Fruit fly (Drosophila melanogaster) ovary, adult (tissue): Measurements from ENCODE around the gene mge.
A peak's percentile ranks its signal among the peaks of the same experiment; 100 is the strongest.

Experiments used
- CG17801 ChIP-seq: fragments of 200-800 bp; optimal IDR thresholded peaks from 2 replicates; lab custom pipeline; 2019; ENCODE audit warnings: missing biosample characterization, mild to moderate bottlenecking, missing genetic modification characterization, moderate library complexity; ENCODE audit not compliant: partially characterized antibody

The mge gene

DNA sequence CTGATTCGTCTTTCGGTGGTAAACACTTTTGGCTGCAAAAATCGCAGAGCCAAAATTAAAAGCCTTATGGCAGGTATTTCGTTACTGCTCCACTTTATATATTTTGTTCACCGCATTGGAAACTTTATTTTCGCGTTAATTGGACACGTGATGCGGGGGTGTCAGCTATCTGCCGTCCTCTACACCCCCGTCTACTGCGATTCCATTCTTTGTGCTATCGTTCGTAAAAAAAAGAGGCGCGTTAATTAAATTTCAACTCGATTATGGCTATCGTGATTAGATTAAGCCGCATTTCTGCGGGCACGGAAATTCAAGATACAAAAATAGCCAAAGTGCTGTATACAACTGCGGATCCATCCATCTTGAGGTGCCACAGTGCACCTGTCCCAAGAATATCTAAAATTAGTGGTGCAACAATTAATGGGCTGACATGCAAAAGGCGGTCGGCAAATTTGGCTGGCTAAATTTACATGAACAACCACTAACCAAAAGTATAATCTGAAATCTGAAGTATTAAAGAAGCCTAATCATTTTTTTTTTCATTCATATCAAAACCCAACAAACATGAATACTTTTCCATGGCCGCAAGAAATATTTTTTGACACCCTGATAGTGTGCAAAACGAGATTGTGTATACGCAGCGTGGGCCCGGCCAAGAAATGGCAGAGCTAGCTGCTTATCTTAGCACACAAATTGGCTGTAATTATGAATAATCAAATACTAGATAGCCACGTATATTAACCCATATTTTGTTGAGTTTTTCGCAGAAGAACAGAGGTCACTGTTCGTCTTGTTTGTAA is 20.4 kb upstream of the mge start:
- no peak for TF ChIP-seq CG17801 (GFP tag; lab: Kevin White, UChicago)

DNA sequence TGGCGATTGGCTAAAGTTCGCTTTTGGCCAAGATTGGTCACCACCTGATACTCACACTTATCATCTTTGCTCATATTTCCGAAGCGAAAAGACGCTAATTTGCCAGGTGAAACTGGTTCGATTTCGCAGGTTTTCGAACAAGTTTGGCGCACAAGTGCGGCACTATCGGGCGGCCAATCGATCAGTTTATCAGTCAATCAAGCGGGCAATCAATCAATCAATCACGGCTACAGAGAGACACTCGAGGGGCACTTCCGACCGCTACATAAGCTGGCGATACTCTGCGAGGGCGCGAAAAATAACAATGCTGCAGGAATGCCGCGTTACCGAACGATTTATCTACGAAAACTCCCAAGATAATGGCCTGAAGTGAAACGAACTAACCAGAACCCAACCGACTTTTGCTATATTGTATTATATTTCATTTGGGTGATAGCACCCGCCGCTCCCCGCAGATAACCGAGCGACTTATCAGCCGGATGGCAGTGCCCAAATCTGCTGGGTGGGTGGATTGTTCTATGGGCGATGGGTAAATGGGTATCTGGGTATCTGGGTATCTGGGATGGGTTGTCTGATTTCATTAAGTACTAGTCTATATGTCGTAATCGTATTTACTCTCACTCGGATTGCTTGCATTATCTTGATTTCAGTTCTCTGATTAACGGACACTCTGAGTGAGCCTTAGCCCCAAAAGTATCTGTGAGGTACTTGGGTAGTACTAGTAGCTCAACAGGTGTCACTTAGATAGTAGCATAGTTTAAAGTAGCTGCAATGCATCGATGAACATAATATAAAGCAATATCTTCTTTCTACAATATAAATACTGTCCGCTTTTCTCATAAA is 19.4 kb upstream of the mge start:
- TF ChIP-seq CG17801 (GFP tag; lab: Kevin White, UChicago), result no peak

DNA sequence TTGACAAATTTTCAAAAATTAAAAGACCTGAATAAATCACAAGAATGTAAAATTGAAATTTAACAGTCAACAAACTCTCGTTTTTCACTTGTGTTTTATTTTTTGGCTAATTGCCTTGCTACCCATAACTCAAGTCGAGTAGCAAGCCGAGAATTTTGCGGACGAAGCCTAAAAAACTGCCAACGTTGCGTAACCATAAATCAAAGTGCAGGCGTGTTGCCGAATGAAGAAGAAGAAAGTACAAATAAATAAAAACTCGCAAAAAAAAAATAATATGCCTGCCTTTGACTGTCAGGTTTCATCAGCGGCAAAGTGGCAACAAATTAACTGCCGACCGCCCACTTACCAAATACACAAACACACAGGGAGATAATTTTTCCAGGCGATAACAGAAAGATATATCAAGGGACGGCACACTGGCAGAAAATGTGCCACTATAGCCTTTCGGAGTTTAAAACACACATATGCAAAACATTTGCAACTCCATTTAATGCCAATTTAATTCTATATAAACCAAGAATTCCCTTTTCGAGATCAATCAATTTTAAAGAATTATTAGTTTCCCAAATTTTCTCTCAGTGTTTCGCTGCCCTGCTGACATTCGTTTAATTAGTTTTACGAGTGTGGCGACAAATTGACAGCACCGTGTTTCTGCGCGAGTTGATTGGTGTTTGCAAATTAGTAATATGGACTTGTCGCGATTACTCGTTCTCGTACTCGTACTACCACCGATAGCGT is 18.6 kb upstream of the mge start:
- peak; percentile 79 for TF ChIP-seq CG17801 (GFP tag; lab: Kevin White, UChicago)

DNA sequence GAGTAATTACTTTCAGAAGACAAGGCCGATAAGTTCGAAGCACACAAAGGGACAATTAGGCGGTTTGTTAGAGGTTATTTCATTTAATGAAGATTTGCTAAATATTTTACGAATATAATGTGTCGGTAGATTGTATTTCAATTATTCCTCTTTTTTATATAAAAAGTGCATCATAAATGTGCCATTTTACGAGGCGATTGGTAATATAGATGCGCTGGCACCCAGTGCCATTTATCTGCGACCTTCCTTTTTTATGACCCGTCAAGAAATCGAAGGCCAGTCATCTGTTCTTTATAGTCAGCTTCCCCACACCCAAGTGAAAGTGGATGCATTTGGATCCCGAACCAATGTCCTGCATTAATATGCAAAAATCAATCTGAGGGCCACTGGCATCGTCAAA is 17.7 kb upstream of the mge start:
- no peak for TF ChIP-seq CG17801 (GFP tag; lab: Kevin White, UChicago)

DNA sequence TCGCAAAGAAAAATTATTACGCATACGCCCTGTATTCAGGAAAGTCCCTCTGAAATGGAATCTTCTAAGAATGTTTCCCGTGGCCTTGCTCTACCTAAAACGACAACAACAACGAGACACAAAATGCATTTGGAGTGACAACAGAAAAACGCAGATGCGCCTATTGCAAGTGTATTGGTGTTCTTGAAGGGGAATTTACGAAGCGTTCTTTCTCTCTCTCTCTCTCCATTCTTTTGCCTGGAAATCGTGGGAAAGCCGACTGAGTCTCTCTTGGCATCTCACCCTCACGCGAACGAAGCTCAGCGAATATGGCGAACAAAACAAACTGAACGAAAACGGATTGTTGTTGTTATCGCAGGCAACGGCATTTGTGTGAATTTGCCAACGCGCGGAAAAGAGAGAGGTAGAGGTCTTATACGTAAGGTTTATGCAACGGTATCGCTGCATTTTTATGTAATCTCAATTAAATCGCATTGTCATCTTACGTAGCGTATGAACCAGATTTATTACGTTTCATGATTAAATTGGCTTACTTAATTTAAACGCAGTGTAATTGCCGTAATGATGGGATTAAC is 16.5 kb upstream of the mge start:
- TF ChIP-seq CG17801 (GFP tag; lab: Kevin White, UChicago), result no peak

DNA sequence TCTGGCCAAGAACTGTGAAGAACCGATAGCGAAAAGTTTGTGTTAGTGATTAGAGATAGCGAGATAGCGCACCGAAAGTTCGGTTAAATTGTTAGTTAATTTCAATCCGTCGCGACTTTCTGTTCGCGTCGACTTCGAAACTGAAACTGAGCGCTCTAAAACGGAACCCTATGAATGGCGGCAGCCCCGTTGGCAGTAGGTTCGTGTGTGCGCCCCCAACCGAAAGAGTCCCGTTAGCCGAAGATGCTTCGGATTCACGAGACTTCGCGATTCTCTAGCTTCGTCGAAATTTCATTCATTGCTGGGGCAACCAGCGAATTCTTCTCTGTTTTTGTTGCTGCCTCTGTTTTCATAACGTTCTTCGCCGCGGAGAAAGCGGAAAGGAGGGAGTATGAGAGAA is 15.8 kb upstream of the mge start:
- no peak for TF ChIP-seq CG17801 (GFP tag; lab: Kevin White, UChicago)

DNA sequence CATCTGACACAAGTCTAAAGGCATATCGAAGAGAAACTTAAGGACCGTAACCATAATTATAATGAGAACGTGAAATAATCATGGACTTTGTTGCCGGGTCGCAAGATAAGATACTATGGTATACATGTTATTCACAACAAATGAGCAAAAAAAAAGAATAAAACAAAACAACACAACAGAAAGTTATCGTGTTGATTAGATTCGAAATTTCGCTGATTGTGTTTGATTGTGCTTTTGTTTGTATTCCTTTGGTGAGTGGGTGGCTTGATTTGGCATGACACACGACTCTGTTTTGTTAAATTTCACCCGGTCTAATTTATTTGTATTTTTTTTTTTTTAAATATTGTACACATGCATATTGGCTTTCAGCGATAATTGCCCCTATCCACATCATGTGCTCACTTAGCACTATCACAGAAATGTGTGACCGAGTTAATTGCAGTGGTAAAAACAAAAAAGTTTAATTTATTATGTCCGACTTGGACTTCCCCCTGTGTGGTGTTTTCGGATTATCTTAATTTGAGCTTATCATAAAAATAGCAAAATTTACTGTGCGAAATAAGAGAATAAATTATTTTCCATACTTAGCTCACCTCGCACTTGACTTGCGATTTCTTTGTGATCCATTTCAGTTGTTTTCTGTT is 14.0 kb upstream of the mge start:
- no peak for TF ChIP-seq CG17801 (GFP tag; lab: Kevin White, UChicago)

DNA sequence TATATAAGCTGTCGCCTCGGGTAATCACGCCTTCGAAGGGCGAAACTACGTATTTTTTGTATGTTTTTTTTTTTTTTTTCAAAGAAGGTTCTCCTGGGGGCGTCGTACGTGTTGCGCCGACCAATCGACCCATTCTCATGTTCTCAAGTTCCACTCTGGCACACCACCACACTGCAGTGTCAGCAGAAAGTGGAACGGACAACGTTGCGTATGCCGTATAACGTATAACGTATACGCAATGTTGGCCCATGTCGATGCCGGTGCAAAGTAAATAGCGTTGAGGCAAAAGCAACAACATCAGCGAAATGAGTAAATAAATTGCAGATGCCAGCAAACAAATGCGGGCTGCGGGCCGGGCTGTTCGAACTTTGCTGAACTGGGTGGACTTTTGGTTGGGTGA is 2.4 kb upstream of the mge start:
- no peak for TF ChIP-seq CG17801 (GFP tag; lab: Kevin White, UChicago)

DNA sequence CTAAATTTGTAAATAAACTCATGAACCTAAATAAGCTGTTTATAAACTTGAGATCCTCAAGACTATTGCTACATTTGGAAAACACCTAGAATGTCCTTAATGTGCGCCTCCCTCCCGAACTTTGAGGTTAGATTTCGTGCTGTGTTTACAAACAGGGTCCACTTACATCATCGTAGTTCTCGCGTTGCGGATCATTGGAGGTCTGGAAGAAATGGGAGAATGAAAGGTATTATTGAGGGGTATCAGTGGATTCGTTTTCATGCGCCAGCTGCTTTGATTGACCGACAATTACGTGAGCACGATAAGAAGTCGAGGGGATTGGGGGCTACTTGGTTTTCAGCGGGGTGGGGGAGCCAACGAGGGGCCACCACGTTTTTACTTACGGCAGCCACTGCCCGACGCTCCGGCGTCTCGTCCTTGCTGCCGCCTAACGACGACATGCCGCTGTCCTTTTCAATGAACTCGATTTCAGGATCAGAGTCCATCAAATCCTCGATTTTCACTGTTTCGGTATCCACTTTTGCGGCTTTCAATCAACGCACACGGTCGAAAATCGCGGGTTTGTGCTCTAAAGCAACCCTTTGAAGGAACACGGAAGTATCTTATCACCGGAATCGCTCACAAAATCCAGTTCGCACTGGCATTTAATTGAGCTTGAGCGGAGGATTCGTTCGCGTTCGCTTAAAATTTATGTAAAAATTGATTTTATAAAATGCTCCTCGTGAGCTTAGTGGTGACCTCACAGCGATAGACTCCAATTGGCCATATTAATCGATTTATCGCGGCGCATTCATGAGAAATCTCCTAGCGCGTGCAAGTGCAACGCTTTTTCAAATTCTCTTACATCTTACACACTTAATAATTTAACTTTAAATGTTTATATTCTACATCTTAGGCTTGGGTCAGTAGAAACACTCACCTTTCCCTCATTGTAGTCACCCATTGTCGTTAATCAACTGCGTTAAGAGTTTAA is 607 bp downstream of the mge start:
- no peak for TF ChIP-seq CG17801 (GFP tag; lab: Kevin White, UChicago)

DNA sequence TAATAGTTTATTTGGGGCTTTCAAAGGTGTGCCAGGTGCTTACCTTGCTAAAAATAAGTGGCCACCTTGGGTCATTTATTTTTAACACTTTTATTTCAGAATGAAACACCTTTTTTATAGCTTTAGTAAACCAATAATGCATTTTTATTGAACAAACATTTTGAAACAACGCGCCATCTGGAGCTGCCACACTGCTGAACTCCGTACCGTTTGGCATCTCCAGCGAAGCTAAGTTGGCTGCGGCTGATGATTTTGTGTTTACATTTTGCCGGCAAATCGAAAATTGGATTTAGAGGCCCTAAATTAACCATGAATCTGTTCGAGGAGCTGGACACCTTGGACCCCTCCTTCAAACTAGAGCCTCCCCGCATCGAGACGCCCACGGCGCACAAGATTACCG is 4.6 kb downstream of the mge start, which contains the start of gene ida:
Gene ida (plus strand): TSS at position 234 of the 400 bp plus-strand sequence.
- TF ChIP-seq CG17801 (GFP tag; lab: Kevin White, UChicago), result peak; percentile 52

DNA sequence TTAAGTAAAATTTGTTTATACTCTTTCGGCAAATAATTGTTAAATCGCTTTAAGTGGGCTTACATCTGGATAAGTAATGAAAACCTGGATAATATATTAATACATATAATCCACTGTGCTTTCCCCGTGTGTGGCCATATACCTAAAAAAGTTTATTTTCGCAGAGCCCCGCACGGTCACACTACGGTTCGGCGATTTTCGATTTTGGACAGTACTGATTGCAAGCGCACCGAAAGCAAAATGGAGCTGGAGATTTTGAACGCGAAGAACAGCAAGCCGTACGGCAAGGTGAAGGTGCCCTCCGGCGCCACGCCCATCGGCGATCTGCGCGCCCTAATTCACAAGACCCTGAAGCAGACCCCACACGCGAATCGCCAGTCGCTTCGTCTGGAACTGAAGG is 6.4 kb downstream of the mge start, which contains the start of gene Sc2:
Gene Sc2 (plus strand): TSS at position 192 of the 400 bp plus-strand sequence.
- TF ChIP-seq CG17801 (GFP tag; lab: Kevin White, UChicago), result no peak

DNA sequence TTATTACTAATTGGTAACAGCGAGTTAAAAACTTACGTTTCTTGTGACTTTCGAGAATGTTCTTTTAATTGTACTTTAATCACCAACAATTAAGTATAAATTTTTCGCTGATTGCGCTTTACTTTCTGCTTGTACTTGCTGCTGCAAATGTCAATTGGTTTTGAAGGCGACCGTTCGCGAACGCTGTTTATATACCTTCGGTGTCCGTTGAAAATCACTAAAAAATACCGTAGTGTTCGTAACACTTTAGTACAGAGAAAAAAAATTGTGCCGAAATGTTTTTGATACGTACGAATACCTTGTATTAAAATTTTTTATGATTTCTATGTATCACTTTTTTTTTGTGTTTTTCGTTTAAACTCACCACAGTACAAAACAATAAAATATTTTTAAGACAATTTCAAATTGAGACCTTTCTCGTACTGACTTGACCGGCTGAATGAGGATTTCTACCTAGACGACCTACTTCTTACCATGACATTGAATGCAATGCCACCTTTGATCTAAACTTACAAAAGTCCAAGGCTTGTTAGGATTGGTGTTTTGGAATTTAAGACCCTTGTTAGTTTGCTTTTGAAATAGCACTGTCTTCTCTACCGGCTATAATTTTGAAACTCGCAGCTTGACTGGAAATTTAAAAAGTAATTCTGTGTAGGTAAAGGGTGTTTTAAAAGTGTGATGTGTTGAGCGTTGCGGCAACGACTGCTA is 7.1 kb downstream of the mge start, which contains the start of gene Ubi-p63E:
Gene Ubi-p63E (minus strand): TSS at position 694 of the 708 bp plus-strand sequence.
- TF ChIP-seq CG17801 (GFP tag; lab: Kevin White, UChicago), result peak; percentile 44
